Fruit fly (Drosophila melanogaster) S2 (cell line): ENCODE results near the gene Cyp312a1.

Experiments used
- CG8478 ChIP-seq: fragments of >200 bp; optimal IDR thresholded peaks from 2 replicates; lab custom pipeline; 2018
- CTCF ChIP-seq, 2 experiments: fragments of >200 bp; optimal IDR thresholded peaks; 2 replicates each; lab custom pipeline; 2018

DNA sequence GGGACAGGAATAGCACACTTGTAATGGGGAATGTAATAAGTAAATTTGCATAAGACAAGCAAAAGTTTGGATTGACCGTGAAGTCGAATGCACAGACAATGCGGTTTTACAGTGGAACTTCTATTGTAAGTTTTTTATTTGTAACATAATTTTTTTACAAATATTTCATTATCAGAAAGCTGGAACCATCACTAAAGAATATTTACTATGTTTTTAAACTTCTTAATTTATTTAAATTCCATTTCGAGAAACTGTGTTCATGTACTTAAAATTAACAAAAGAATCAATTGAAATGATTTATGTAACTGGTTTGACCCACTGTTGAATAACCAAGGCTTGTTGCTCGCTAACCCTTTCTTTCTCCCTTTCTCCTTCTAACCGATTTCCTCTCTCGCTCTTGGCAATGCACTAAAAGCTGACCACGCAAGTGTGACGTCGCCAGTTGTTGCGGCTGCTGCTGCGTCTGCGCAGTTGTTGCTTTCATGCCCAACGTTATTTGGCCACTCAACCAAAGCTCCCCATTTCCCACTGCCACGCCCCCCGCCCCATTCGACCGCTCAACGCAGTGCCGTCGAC is 31.0 kb downstream of the Cyp312a1 start:
- no peak for TF ChIP-seq CG8478 (lab: Kevin White, UChicago)
- no peak for TF ChIP-seq CTCF (optimal IDR thresholded peaks at IDR 0.05; lab: Kevin White, UChicago)
